Fruit fly (Drosophila melanogaster): ENCODE results near the gene CG6321.

dm6 chr3L:11049414-11049813 lies 11.6 kb downstream of the CG6321 start:
- TF ChIP-seq Rel (GFP tag; optimal IDR thresholded peaks at IDR 0.05) (no peak), Rel (tag; optimal IDR thresholded peaks at IDR 0.05) (no peak), HLH106 (tag; optimal IDR thresholded peaks at IDR 0.05) (no peak), h (GFP tag; optimal IDR thresholded peaks at IDR 0.05) (no peak), GATAd (GFP tag; optimal IDR thresholded peaks at IDR 0.05) (no peak), Sp1 (GFP tag; optimal IDR thresholded peaks at IDR 0.05) (no peak), sage (GFP tag; optimal IDR thresholded peaks at IDR 0.05) (no peak), rgr (GFP tag; optimal IDR thresholded peaks at IDR 0.05) (no peak)
